Fruit fly (Drosophila melanogaster) whole organism, adult: ENCODE measurements around the gene FMRFaR.

Source experiments
- CG11617 ChIP-seq: fragments of 200-800 bp; sonication (Bioruptor generic); optimal IDR thresholded peaks from 2 replicates; lab custom pipeline; 2017; ENCODE audit warnings: mild to moderate bottlenecking, missing biosample characterization, missing genetic modification reagents, missing genetic modification characterization
- CG12768 ChIP-seq: fragments of 200-800 bp; sonication (Bioruptor generic); optimal IDR thresholded peaks from 2 replicates; lab custom pipeline; 2017; ENCODE audit warnings: missing biosample characterization, missing genetic modification characterization, mild to moderate bottlenecking, moderate library complexity, missing genetic modification reagents
- CG14711 ChIP-seq: fragments of 200-800 bp; sonication (Bioruptor generic); optimal IDR thresholded peaks from 2 replicates; lab custom pipeline; 2018; ENCODE audit warnings: missing biosample characterization, mild to moderate bottlenecking, missing genetic modification characterization, moderate library complexity
- CG1620 ChIP-seq: fragments of 200-800 bp; sonication (Bioruptor generic); optimal IDR thresholded peaks from 2 replicates; lab custom pipeline; 2016; ENCODE audit warnings: missing biosample characterization, missing genetic modification characterization
- CG33017 ChIP-seq: fragments of 200-800 bp; sonication (Bioruptor generic); optimal IDR thresholded peaks from 2 replicates; lab custom pipeline; 2018; ENCODE audit warnings: missing biosample characterization, mild to moderate bottlenecking, missing genetic modification characterization, moderate library complexity
- CG5204 ChIP-seq: fragments of 200-800 bp; sonication (Bioruptor generic); optimal IDR thresholded peaks from 2 replicates; lab custom pipeline; 2016; ENCODE audit warnings: missing biosample characterization, missing genetic modification characterization
- CG7045 ChIP-seq: fragments of 200-800 bp; sonication (Bioruptor generic); optimal IDR thresholded peaks from 2 replicates; lab custom pipeline; 2017; ENCODE audit warnings: missing biosample characterization, mild to moderate bottlenecking, missing genetic modification characterization
- CG7101 ChIP-seq: fragments of 200-800 bp; sonication (Bioruptor generic); optimal IDR thresholded peaks from 2 replicates; lab custom pipeline; 2018; ENCODE audit warnings: missing biosample characterization, mild to moderate bottlenecking, missing genetic modification characterization, moderate library complexity
- Clk ChIP-seq: fragments of 200-800 bp; sonication (Bioruptor generic); optimal IDR thresholded peaks from 2 replicates; lab custom pipeline; 2017; ENCODE audit warnings: missing biosample characterization, missing genetic modification characterization
- Crg-1 ChIP-seq: fragments of 200-800 bp; sonication (Bioruptor generic); optimal IDR thresholded peaks from 2 replicates; lab custom pipeline; 2016; ENCODE audit warnings: missing biosample characterization, missing genetic modification characterization
- Hr96 ChIP-seq: fragments of 200-800 bp; sonication (Bioruptor generic); optimal IDR thresholded peaks from 2 replicates; lab custom pipeline; 2016; ENCODE audit warnings: missing biosample characterization, missing genetic modification characterization
- Mnt ChIP-seq: fragments of 200-800 bp; sonication (Bioruptor generic); optimal IDR thresholded peaks from 2 replicates; lab custom pipeline; 2016; ENCODE audit warnings: missing biosample characterization, mild to moderate bottlenecking, missing genetic modification characterization
- bab1 ChIP-seq: fragments of 200-800 bp; sonication (Bioruptor generic); optimal IDR thresholded peaks from 3 replicates; lab custom pipeline; 2019; ENCODE audit warnings: missing biosample characterization, mild to moderate bottlenecking, missing genetic modification characterization, moderate library complexity
- cic ChIP-seq: fragments of 200-800 bp; sonication (Bioruptor generic); optimal IDR thresholded peaks from 2 replicates; lab custom pipeline; 2017; ENCODE audit warnings: missing biosample characterization, mild to moderate bottlenecking, missing genetic modification characterization, moderate library complexity
- cnc ChIP-seq, 2 experiments: fragments of >200 bp; optimal IDR thresholded peaks; 2 replicates each; lab custom pipeline; 2017
- kay ChIP-seq: fragments of 200-800 bp; sonication (Bioruptor generic); peaks from one replicate; lab custom pipeline; 2016; ENCODE audit warnings: missing biosample characterization, missing genetic modification characterization, borderline replicate concordance
- ovo ChIP-seq: fragments of 200-800 bp; sonication (Bioruptor generic); optimal IDR thresholded peaks from 2 replicates; lab custom pipeline; 2016; ENCODE audit warnings: missing biosample characterization, missing genetic modification characterization
- pad ChIP-seq: fragments of 200-800 bp; sonication (Bioruptor generic); optimal IDR thresholded peaks from 3 replicates; lab custom pipeline; 2017; ENCODE audit warnings: missing biosample characterization, missing genetic modification characterization, mild to moderate bottlenecking, moderate library complexity, missing genetic modification reagents
- tj ChIP-seq: fragments of 200-800 bp; sonication (Bioruptor generic); optimal IDR thresholded peaks from 3 replicates; lab custom pipeline; 2017; ENCODE audit warnings: missing biosample characterization, mild to moderate bottlenecking, missing genetic modification characterization, moderate library complexity
- toe ChIP-seq: fragments of 200-800 bp; sonication (Bioruptor generic); optimal IDR thresholded peaks from 2 replicates; lab custom pipeline; 2016; ENCODE audit warnings: missing biosample characterization, missing genetic modification characterization

The FMRFaR gene

DNA sequence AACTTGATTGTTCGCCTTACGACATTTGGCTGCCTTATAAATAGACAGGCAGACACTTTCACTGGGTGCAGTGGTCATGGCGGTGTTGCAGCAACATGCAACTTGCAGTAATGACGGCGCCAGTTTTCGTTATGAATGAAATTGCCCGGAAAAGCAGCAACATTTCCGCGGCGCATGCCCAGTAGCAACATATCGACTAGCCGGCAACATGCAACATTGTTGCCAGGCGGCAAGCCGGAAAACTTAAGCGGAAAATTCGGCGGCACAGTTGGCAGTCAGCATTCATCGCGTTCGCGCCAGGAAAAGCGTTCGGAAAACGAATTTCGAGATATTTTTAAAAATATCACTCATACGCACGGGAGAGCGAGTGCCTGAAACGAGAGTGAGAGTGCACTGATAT is at the start of gene FMRFaR:
TSS of gene FMRFaR (plus strand) at position 272 of the 400 bp plus-strand sequence.
- TF ChIP-seq Crg-1 (GFP tag; lab: Kevin White, UChicago) = no peak
- no peak for TF ChIP-seq cic (GFP tag; lab: Kevin White, UChicago)
- no peak for TF ChIP-seq CG7045
- TF ChIP-seq toe (GFP tag; lab: Kevin White, UChicago) = no peak
- TF ChIP-seq CG5204 = no peak
- no peak for TF ChIP-seq CG7101 (tag; lab: Kevin White, UChicago)
- no peak for TF ChIP-seq kay (GFP tag; lab: Kevin White, UChicago)
- TF ChIP-seq CG11617 (GFP tag; lab: Kevin White, UChicago) = no peak
- no peak for TF ChIP-seq CG12768 (GFP tag; lab: Kevin White, UChicago)
- no peak for TF ChIP-seq cnc (optimal IDR thresholded peaks at IDR 0.05; lab: Kevin White, UChicago)
- TF ChIP-seq Mnt (GFP tag; lab: Kevin White, UChicago) = no peak
- no peak for TF ChIP-seq Clk (GFP tag; lab: Kevin White, UChicago)
- TF ChIP-seq CG14711 (tag; lab: Kevin White, UChicago) = no peak
- TF ChIP-seq pad (GFP tag; lab: Kevin White, UChicago) = no peak

DNA sequence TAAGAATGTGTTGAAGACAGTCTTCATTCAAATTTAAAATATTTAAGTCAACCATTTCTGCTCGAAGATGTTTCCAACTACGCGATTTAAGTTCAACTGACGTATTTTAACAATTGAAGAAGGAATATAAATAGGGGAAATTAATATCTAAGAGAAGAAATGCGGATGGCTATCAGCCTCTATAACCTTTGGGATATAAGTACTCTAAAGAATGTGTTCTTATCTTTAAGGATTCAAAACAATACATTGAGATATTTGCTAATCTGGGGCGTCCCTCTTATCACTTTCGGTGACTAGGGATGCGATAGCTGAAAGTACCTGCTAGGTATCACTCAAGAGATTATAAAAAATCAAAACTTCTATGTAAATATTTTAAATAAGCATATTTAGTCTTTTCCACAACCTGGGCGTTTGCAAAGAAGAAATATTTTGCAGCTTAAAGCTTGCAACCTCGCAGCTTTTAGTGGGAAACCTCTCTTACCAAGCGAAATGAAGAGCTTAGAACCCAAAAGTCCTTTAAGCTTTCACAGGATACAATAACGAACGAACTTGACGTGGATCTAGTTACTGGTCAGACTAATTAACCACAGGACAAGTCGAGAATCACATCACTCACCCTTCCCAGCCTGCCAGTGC is 40.4 kb upstream of the FMRFaR start, which contains the start of the genes CG34025 and Or63a:
TSS of gene CG34025 (minus strand) at position 101 of the 636 bp plus-strand sequence.
TSS of gene Or63a (plus strand) at position 586 of the 636 bp plus-strand sequence.
- TF ChIP-seq Hr96 (GFP tag; lab: Kevin White, UChicago) (no peak), CG12768 (GFP tag; lab: Kevin White, UChicago) (no peak), kay (GFP tag; lab: Kevin White, UChicago) (no peak), CG1620 (GFP tag; lab: Kevin White, UChicago) (no peak), pad (GFP tag; lab: Kevin White, UChicago) (no peak), cnc (optimal IDR thresholded peaks at IDR 0.05; lab: Kevin White, UChicago) (no peak), ovo (GFP tag; lab: Kevin White, UChicago) (no peak), cic (GFP tag; lab: Kevin White, UChicago) (no peak), CG11617 (GFP tag; lab: Kevin White, UChicago) (no peak), CG7101 (tag; lab: Kevin White, UChicago) (no peak), CG33017 (tag; lab: Kevin White, UChicago) (no peak)

DNA sequence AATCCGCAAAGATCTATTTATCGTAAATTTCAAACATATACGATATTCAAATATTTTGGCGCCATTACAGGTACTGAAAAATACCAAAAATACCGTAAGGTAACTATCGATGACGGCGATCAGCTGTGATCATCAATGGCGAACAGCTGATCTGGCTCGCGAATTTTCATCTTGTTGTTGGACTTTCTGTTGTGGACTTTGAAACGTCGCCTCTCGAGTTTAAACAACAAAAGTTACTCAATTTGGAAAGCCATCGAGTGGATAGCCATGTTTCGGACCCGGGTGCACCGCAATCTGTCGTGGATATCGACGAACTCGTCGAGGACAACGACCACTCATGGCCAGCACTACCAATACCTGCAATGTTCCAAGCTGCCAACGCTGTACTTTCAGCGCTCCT is 20.7 kb upstream of the FMRFaR start, which contains the start of gene CPT2:
TSS of gene CPT2 (plus strand) at position 167 of the 400 bp plus-strand sequence.
- TF ChIP-seq CG1620 (GFP tag; lab: Kevin White, UChicago) (no peak), CG14711 (tag; lab: Kevin White, UChicago) (no peak), Clk (GFP tag; lab: Kevin White, UChicago) (no peak), CG33017 (tag; lab: Kevin White, UChicago) (no peak), Crg-1 (GFP tag; lab: Kevin White, UChicago) (no peak), bab1 (GFP tag; lab: Kevin White, UChicago) (peak; percentile 59), CG7045 (no peak), kay (GFP tag; lab: Kevin White, UChicago) (peak; percentile 68), CG5204 (no peak), CG11617 (GFP tag; lab: Kevin White, UChicago) (no peak), ovo (GFP tag; lab: Kevin White, UChicago) (no peak), toe (GFP tag; lab: Kevin White, UChicago) (peak; percentile 23), Mnt (GFP tag; lab: Kevin White, UChicago) (no peak), pad (GFP tag; lab: Kevin White, UChicago) (no peak), Hr96 (GFP tag; lab: Kevin White, UChicago) (no peak), cnc (optimal IDR thresholded peaks at IDR 0.05; lab: Kevin White, UChicago) (no peak), CG7101 (tag; lab: Kevin White, UChicago) (no peak), tj (GFP tag; lab: Kevin White, UChicago) (no peak), CG12768 (GFP tag; lab: Kevin White, UChicago) (peak; percentile 84), cic (GFP tag; lab: Kevin White, UChicago) (no peak)

DNA sequence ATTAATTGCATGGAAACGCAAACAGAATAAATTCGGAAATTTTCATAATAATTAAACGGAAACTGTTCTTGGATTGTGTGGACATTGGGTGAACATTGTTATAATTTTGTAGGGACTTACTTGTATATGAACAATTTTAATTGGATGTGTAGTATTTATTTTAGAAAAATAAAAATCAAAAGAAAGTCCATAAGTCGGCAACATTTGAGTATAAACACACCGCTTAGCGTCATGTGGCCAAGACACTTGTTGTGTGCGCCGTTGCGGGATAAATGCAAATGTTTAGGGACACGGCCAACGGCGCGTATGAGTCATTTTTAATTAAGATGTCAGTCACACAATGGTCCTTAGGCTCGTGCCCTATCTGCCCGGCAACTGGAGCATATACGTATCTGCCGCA is 15.2 kb upstream of the FMRFaR start:
- TF ChIP-seq Mnt (GFP tag; lab: Kevin White, UChicago) = no peak
- no peak for TF ChIP-seq Crg-1 (GFP tag; lab: Kevin White, UChicago)
- TF ChIP-seq kay (GFP tag; lab: Kevin White, UChicago) = no peak
- TF ChIP-seq CG5204 = no peak
- no peak for TF ChIP-seq CG33017 (tag; lab: Kevin White, UChicago)
- TF ChIP-seq CG1620 (GFP tag; lab: Kevin White, UChicago) = no peak
- TF ChIP-seq tj (GFP tag; lab: Kevin White, UChicago) = no peak
- TF ChIP-seq CG11617 (GFP tag; lab: Kevin White, UChicago) = no peak
- no peak for TF ChIP-seq cnc (optimal IDR thresholded peaks at IDR 0.05; lab: Kevin White, UChicago)
- TF ChIP-seq cic (GFP tag; lab: Kevin White, UChicago) = no peak
- TF ChIP-seq Clk (GFP tag; lab: Kevin White, UChicago) = no peak
- TF ChIP-seq bab1 (GFP tag; lab: Kevin White, UChicago) = no peak
- TF ChIP-seq Hr96 (GFP tag; lab: Kevin White, UChicago) = no peak

DNA sequence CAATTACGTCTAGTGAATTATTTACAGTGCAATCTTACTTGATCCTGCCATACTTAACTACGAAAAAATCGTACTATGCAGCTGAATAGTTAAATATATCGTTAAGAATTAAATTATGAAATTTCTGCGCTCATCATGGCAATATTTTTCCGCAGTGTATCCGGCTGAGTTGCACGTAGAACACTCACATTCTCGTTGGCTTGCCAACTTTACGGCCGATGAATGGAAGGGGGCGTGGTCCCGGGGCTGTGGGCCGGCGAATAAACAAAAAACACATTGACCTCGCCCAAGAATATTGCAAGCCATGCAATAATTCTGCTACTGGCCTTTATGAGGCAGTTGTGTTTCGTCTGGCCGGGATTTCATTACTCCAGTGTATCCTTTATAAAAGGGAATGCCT is 13.8 kb upstream of the FMRFaR start:
- TF ChIP-seq Hr96 (GFP tag; lab: Kevin White, UChicago) (no peak), CG5204 (no peak), CG1620 (GFP tag; lab: Kevin White, UChicago) (no peak), CG12768 (GFP tag; lab: Kevin White, UChicago) (no peak), cnc (optimal IDR thresholded peaks at IDR 0.05; lab: Kevin White, UChicago) (no peak), tj (GFP tag; lab: Kevin White, UChicago) (no peak), CG33017 (tag; lab: Kevin White, UChicago) (no peak), Mnt (GFP tag; lab: Kevin White, UChicago) (no peak)
